Fruit fly (Drosophila melanogaster) whole organism, embryonic: ENCODE results near the gene Spn88Ea.

Experiments
- CG15601 ChIP-seq: fragments of 200-800 bp; sonication (Bioruptor generic); optimal IDR thresholded peaks from 3 replicates; lab custom pipeline; 2019; ENCODE audit warnings: missing biosample characterization, mild to moderate bottlenecking, missing genetic modification characterization, moderate library complexity
- Fer1 ChIP-seq: fragments of 200-800 bp; sonication (Bioruptor generic); optimal IDR thresholded peaks from 2 replicates; lab custom pipeline; 2017; ENCODE audit warnings: missing biosample characterization, mild to moderate bottlenecking, missing genetic modification characterization
- Kr ChIP-seq: fragments of 200-800 bp; sonication (Bioruptor generic); optimal IDR thresholded peaks from 2 replicates; lab custom pipeline; 2017; ENCODE audit warnings: missing biosample characterization, mild to moderate bottlenecking, missing genetic modification characterization
- fru ChIP-seq: fragments of >200 bp; optimal IDR thresholded peaks from 2 replicates; lab custom pipeline; 2017
- knrl ChIP-seq: fragments of 200-800 bp; sonication (Bioruptor generic); IDR thresholded peaks from 3 replicates; pipeline ENCODE4 v1.3.6; 2022; ENCODE audit warnings: missing biosample characterization, missing genetic modification characterization; ENCODE audit not compliant: partially characterized antibody

DNA sequence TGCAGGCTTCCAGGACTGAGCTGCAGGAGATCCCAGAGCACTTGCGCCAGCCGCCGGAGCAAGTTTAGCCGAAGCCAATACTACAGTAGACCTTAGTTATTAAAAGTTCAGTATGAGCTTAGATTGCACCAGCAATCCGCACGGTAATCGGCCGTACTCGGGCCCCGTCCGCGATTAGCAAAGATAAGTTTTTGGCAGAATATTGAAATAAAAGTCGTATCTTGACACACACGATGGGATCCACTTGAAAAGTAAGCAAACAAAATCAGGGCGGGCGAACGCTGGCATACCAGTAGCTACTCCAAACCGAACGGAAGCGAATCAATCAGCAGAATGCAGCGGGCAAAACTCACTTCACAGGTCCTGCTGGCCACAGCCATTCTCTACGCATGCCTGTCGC lies 24.0 kb upstream of the Spn88Ea start, which contains the start of gene CG34316:
- TF ChIP-seq Fer1 = no peak
- no peak for TF ChIP-seq Kr (GFP tag; lab: Kevin White, UChicago)
- TF ChIP-seq fru = no peak
- no peak for TF ChIP-seq CG15601 (tag; lab: Kevin White, UChicago)
- no peak for TF ChIP-seq knrl (GFP tag; lab: Robert Waterston, UW)
